Worm (Caenorhabditis elegans) whole organism, L2 larva: Measurements from ENCODE around the gene F32D8.11.

Experiments used
- F13H6.1 ChIP-seq: sonication (generic microtip); optimal IDR thresholded peaks from 2 replicates; lab custom pipeline; 2016; ENCODE audit warnings: missing genetic modification characterization, missing compliant biosample characterization
- R02D3.7 ChIP-seq: fragments of 150-350 bp; optimal IDR thresholded peaks from 2 replicates; lab custom pipeline; 2014; ENCODE audit warnings: missing biosample characterization, missing genetic modification characterization
- ceh-82 ChIP-seq: fragments of 150-350 bp; optimal IDR thresholded peaks from 2 replicates; lab custom pipeline; 2014; ENCODE audit warnings: missing biosample characterization, missing genetic modification characterization
- egl-27 ChIP-seq: sonication (generic microtip); optimal IDR thresholded peaks from 3 replicates; lab custom pipeline; 2017; ENCODE audit warnings: missing biosample characterization, missing genetic modification reagents, missing genetic modification characterization

DNA sequence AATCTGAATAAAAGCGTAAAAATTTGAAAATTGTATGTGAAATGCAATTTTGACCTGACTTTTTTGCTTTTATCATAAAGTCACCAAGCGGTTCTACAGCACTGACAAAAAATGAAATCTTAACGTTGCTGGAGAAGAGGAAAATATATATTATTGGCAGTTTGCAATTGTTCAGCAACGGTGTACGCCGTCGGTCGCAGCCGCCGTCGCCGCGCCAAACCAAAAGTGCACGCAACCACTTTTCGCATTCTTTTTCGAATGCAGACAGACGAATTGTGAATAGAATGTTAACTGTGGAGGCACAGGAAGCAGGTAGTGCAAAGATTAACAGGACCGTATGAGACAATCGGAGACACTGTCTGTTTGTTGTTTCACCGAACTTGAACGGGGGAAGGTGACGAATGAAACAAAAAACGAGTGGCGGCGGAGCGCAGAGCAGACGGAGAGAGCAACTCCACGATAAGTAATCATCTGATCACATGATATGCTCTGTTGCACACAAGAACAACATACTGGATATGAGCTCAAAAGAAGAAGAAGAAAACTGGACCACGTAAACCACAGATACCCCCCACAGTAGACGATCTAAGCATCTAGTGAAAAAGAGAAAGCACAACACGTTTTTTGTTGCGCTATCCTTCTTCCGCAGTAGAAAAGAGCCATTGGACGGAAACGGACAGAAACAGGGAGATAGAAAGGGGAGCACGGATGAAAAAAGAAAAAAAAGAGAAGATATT lies 31.9 kb downstream of the F32D8.11 start:
- no peak for TF ChIP-seq ceh-82
- peak; percentile 4 for TF ChIP-seq egl-27 (tag; lab: Kevin White, UChicago)
- TF ChIP-seq R02D3.7 (tag; lab: Kevin White, UChicago) = no peak
- TF ChIP-seq F13H6.1 (tag; lab: Kevin White, UChicago) = peak; percentile 52
